Worm (Caenorhabditis elegans) whole organism, late embryonic: ENCODE results near the gene W04E12.4.

Source experiments
- C08G9.2 ChIP-seq: sonication (generic microtip); optimal IDR thresholded peaks from 2 replicates; lab custom pipeline; 2016; ENCODE audit warnings: mild to moderate bottlenecking, missing genetic modification characterization, moderate library complexity, missing compliant biosample characterization
- F13H6.1 ChIP-seq: sonication (generic microtip); optimal IDR thresholded peaks from 2 replicates; lab custom pipeline; 2016; ENCODE audit warnings: missing genetic modification characterization, missing compliant biosample characterization
- T23F11.4 ChIP-seq: fragments of 200-800 bp; sonication (Bioruptor generic); optimal IDR thresholded peaks from 2 replicates; lab custom pipeline; 2018; ENCODE audit warnings: mild to moderate bottlenecking, missing genetic modification characterization, missing compliant biosample characterization
- Y22D7AL.16 ChIP-seq: sonication (generic microtip); optimal IDR thresholded peaks from 2 replicates; lab custom pipeline; 2016; ENCODE audit warnings: missing genetic modification characterization, missing compliant biosample characterization
- ahr-1 ChIP-seq: sonication (generic microtip); optimal IDR thresholded peaks from 2 replicates; lab custom pipeline; 2016; ENCODE audit warnings: missing genetic modification characterization, missing compliant biosample characterization
- ama-1 ChIP-seq: fragments of 150-350 bp; optimal IDR thresholded peaks from 2 replicates; lab custom pipeline; 2014
- ceh-19 ChIP-seq: fragments of 200-800 bp; sonication (Bioruptor generic); optimal IDR thresholded peaks from 2 replicates; lab custom pipeline; 2018; ENCODE audit warnings: mild to moderate bottlenecking, missing genetic modification characterization, missing compliant biosample characterization
- ceh-2 ChIP-seq: sonication (generic microtip); optimal IDR thresholded peaks from 2 replicates; lab custom pipeline; 2016; ENCODE audit warnings: missing genotype, missing genetic modification characterization, missing compliant biosample characterization
- ceh-22 ChIP-seq: sonication (generic microtip); optimal IDR thresholded peaks from 2 replicates; lab custom pipeline; 2017; ENCODE audit warnings: missing biosample characterization, missing genetic modification characterization
- ceh-24 ChIP-seq: sonication (generic microtip); optimal IDR thresholded peaks from 2 replicates; lab custom pipeline; 2016; ENCODE audit warnings: mild to moderate bottlenecking, missing genetic modification characterization, missing compliant biosample characterization
- ceh-30 ChIP-seq: fragments of 150-350 bp; optimal IDR thresholded peaks from 2 replicates; lab custom pipeline; 2014; ENCODE audit warnings: missing biosample characterization, missing genetic modification characterization
- ceh-31 ChIP-seq: sonication (generic microtip); optimal IDR thresholded peaks from 2 replicates; lab custom pipeline; 2016; ENCODE audit warnings: missing genetic modification characterization, missing compliant biosample characterization
- ceh-34 ChIP-seq: sonication (generic microtip); optimal IDR thresholded peaks from 2 replicates; lab custom pipeline; 2016; ENCODE audit warnings: mild to moderate bottlenecking, missing genetic modification characterization, missing compliant biosample characterization
- ceh-45 ChIP-seq: fragments of 200-800 bp; sonication (Bioruptor generic); IDR thresholded peaks from 2 replicates; pipeline ENCODE4 v1.3.6; 2022; ENCODE audit warnings: missing genetic modification reagents, missing genetic modification characterization, missing compliant biosample characterization
- ceh-48 ChIP-seq: sonication (generic microtip); optimal IDR thresholded peaks from 2 replicates; lab custom pipeline; 2016; ENCODE audit warnings: missing genetic modification characterization, inconsistent platforms, missing compliant biosample characterization
- ceh-9 ChIP-seq: sonication (generic microtip); optimal IDR thresholded peaks from 2 replicates; lab custom pipeline; 2016; ENCODE audit warnings: mild to moderate bottlenecking, missing genetic modification characterization, inconsistent platforms, missing compliant biosample characterization
- che-1 ChIP-seq: sonication (generic microtip); optimal IDR thresholded peaks from 2 replicates; lab custom pipeline; 2016; ENCODE audit warnings: mild to moderate bottlenecking, missing genetic modification characterization, missing compliant biosample characterization
- elt-2 ChIP-seq: sonication (generic microtip); optimal IDR thresholded peaks from 2 replicates; lab custom pipeline; 2016; ENCODE audit warnings: missing genetic modification reagents, missing genetic modification characterization, missing compliant biosample characterization
- elt-4 ChIP-seq: sonication (generic microtip); optimal IDR thresholded peaks from 2 replicates; lab custom pipeline; 2016; ENCODE audit warnings: missing genetic modification characterization, missing compliant biosample characterization
- ets-4 ChIP-seq: sonication (generic microtip); optimal IDR thresholded peaks from 2 replicates; lab custom pipeline; 2016; ENCODE audit warnings: missing genetic modification characterization, missing compliant biosample characterization
- eyg-1 ChIP-seq: sonication (generic microtip); optimal IDR thresholded peaks from 2 replicates; lab custom pipeline; 2016; ENCODE audit warnings: missing genotype, missing genetic modification characterization, missing compliant biosample characterization
- fkh-10 ChIP-seq: fragments of 150-350 bp; optimal IDR thresholded peaks from 2 replicates; lab custom pipeline; 2014; ENCODE audit warnings: missing biosample characterization, missing genetic modification reagents, missing genetic modification characterization
- fkh-6 ChIP-seq: sonication (generic microtip); optimal IDR thresholded peaks from 2 replicates; lab custom pipeline; 2016; ENCODE audit warnings: missing genetic modification characterization, missing compliant biosample characterization
- hlh-15 ChIP-seq: sonication (generic microtip); optimal IDR thresholded peaks from 2 replicates; lab custom pipeline; 2016; ENCODE audit warnings: missing genetic modification characterization, missing compliant biosample characterization
- hlh-30 ChIP-seq: sonication (generic microtip); optimal IDR thresholded peaks from 2 replicates; lab custom pipeline; 2017; ENCODE audit warnings: antibody characterized with exemption, missing genetic modification characterization, missing compliant biosample characterization; ENCODE audit not compliant: insufficient read depth
- madf-2 ChIP-seq: sonication (generic microtip); optimal IDR thresholded peaks from 2 replicates; lab custom pipeline; 2017; ENCODE audit warnings: missing genetic modification characterization, missing compliant biosample characterization
- nhr-11 ChIP-seq: fragments of 150-350 bp; optimal IDR thresholded peaks from 2 replicates; lab custom pipeline; 2014; ENCODE audit warnings: missing biosample characterization, missing genetic modification characterization
- npax-4 ChIP-seq: sonication (generic microtip); optimal IDR thresholded peaks from 2 replicates; lab custom pipeline; 2016; ENCODE audit warnings: missing genetic modification characterization, missing compliant biosample characterization
- pag-3 ChIP-seq: sonication (generic microtip); optimal IDR thresholded peaks from 2 replicates; lab custom pipeline; 2016; ENCODE audit warnings: missing compliant biosample characterization, missing genetic modification characterization, borderline replicate concordance
- pat-9 ChIP-seq: fragments of 200-800 bp; sonication (Bioruptor generic); optimal IDR thresholded peaks from 2 replicates; lab custom pipeline; 2018; ENCODE audit warnings: mild to moderate bottlenecking, missing genetic modification characterization, moderate library complexity, missing compliant biosample characterization
- pha-2 ChIP-seq: sonication (generic microtip); optimal IDR thresholded peaks from 2 replicates; lab custom pipeline; 2017; ENCODE audit warnings: mild to moderate bottlenecking, missing genetic modification characterization, missing compliant biosample characterization
- pha-4 ChIP-seq: fragments of 150-350 bp; optimal IDR thresholded peaks from 2 replicates; lab custom pipeline; 2018; ENCODE audit warnings: missing biosample characterization, missing genetic modification reagents, missing genetic modification characterization
- pros-1 ChIP-seq: fragments of 150-350 bp; optimal IDR thresholded peaks from 2 replicates; lab custom pipeline; 2014; ENCODE audit warnings: missing biosample characterization, missing genetic modification reagents, missing genetic modification characterization
- ref-2 ChIP-seq: sonication (generic microtip); optimal IDR thresholded peaks from 2 replicates; lab custom pipeline; 2016; ENCODE audit warnings: missing genetic modification characterization, missing compliant biosample characterization
- rnt-1 ChIP-seq: sonication (generic microtip); optimal IDR thresholded peaks from 2 replicates; lab custom pipeline; 2016; ENCODE audit warnings: missing genetic modification characterization, missing compliant biosample characterization
- sdc-2 ChIP-seq: sonication (generic microtip); optimal IDR thresholded peaks from 2 replicates; lab custom pipeline; 2016; ENCODE audit warnings: missing genotype, missing genetic modification characterization, missing compliant biosample characterization
- tbx-2 ChIP-seq: sonication (generic microtip); optimal IDR thresholded peaks from 2 replicates; lab custom pipeline; 2016; ENCODE audit warnings: missing genetic modification characterization, missing compliant biosample characterization
- tbx-7 ChIP-seq: sonication (generic microtip); optimal IDR thresholded peaks from 2 replicates; lab custom pipeline; 2016; ENCODE audit warnings: missing genotype, missing genetic modification characterization, missing compliant biosample characterization
- ttx-3 ChIP-seq: sonication (generic microtip); optimal IDR thresholded peaks from 2 replicates; lab custom pipeline; 2016; ENCODE audit warnings: missing genetic modification reagents, missing genetic modification characterization, missing compliant biosample characterization
- unc-3 ChIP-seq, 2 experiments: fragments of 200-800 bp in 1 of 2; sonication (Bioruptor generic) in 1 of 2; sonication (generic microtip) in 1 of 2; conservative IDR thresholded peaks in 1 of 2; optimal IDR thresholded peaks in 1 of 2; 2 replicates each; pipeline versions ENCODE4 v1.3.6 to Lab custom; 2016 to 2022; ENCODE audit warnings: missing compliant biosample characterization in 2 of 2, missing genetic modification characterization in 2 of 2, missing genetic modification reagents in 1 of 2
- unc-55 ChIP-seq: sonication (generic microtip); optimal IDR thresholded peaks from 2 replicates; lab custom pipeline; 2017; ENCODE audit warnings: missing biosample characterization, missing genetic modification reagents, missing genetic modification characterization
- unc-86 ChIP-seq: sonication (generic microtip); optimal IDR thresholded peaks from 2 replicates; lab custom pipeline; 2016; ENCODE audit warnings: missing genetic modification characterization, missing compliant biosample characterization
- ztf-16 ChIP-seq: sonication (generic microtip); optimal IDR thresholded peaks from 2 replicates; lab custom pipeline; 2017; ENCODE audit warnings: missing genetic modification characterization, missing compliant biosample characterization

The W04E12.4 gene

ce11 chrV:19741034-19741433 lies 2.4 kb upstream of the W04E12.4 start, which contains the start of gene W04E12.2:
Gene W04E12.2 (minus strand): TSS chrV:19741134.
- TF ChIP-seq npax-4 (tag; lab: Kevin White, UChicago), result no peak
- no peak for TF ChIP-seq pha-2 (tag; lab: Kevin White, UChicago)
- no peak for TF ChIP-seq pros-1 (tag; lab: Kevin White, UChicago)
- no peak for TF ChIP-seq pag-3
- TF ChIP-seq ceh-34, result no peak
- no peak for TF ChIP-seq pha-4 (tag; lab: Kevin White, UChicago)
- TF ChIP-seq Y22D7AL.16 (tag; lab: Kevin White, UChicago), result no peak
- TF ChIP-seq ets-4 (tag; lab: Kevin White, UChicago), result no peak
- TF ChIP-seq ref-2, result no peak

- TF ChIP-seq sdc-2 (no peak), npax-4 (tag; lab: Kevin White, UChicago) (no peak), nhr-11 (tag; lab: Kevin White, UChicago) (no peak), ztf-16 (tag; lab: Kevin White, UChicago) (no peak), fkh-10 (GFP tag; lab: Kevin White, UChicago) (no peak), unc-86 (tag; lab: Kevin White, UChicago) (no peak), ceh-9 (tag; lab: Kevin White, UChicago) (no peak), ets-4 (tag; lab: Kevin White, UChicago) (no peak), elt-4 (tag; lab: Kevin White, UChicago) (no peak), hlh-30 (tag; lab: Kevin White, UChicago) (no peak), tbx-7 (tag; lab: Kevin White, UChicago) (no peak), ceh-2 (tag; lab: Kevin White, UChicago) (no peak), pat-9 (no peak), ceh-30 (tag; lab: Kevin White, UChicago) (no peak), T23F11.4 (GFP tag; lab: Kevin White, UChicago) (no peak), ref-2 (no peak), unc-3 (GFP tag; conservative IDR thresholded peaks at IDR 0.05; lab: Robert Waterston, UW) (no peak), unc-3 (tag; optimal IDR thresholded peaks at IDR 0.05; lab: Kevin White, UChicago) (no peak), ceh-45 (GFP tag; lab: Robert Waterston, UW) (no peak), fkh-6 (tag; lab: Kevin White, UChicago) (no peak)
Measured at ce11 chrV:19741651-19742050, 1.8 kb upstream of the W04E12.4 start, which contains the start of gene W04E12.3. Gene W04E12.3 (plus strand): TSS chrV:19741951.

- no peak for TF ChIP-seq ceh-22 (tag; lab: Kevin White, UChicago)
- TF ChIP-seq sdc-2, result no peak
- TF ChIP-seq fkh-10 (GFP tag; lab: Kevin White, UChicago), result no peak
- TF ChIP-seq unc-55 (GFP tag; lab: Kevin White, UChicago), result no peak
- no peak for TF ChIP-seq che-1
- TF ChIP-seq C08G9.2 (tag; lab: Kevin White, UChicago), result no peak
- TF ChIP-seq fkh-6 (tag; lab: Kevin White, UChicago), result no peak
- TF ChIP-seq F13H6.1 (tag; lab: Kevin White, UChicago), result no peak
- no peak for TF ChIP-seq ama-1
- TF ChIP-seq ttx-3 (tag; lab: Kevin White, UChicago), result no peak
- no peak for TF ChIP-seq unc-3 (GFP tag; conservative IDR thresholded peaks at IDR 0.05; lab: Robert Waterston, UW)
- no peak for TF ChIP-seq unc-3 (tag; optimal IDR thresholded peaks at IDR 0.05; lab: Kevin White, UChicago)
- no peak for TF ChIP-seq tbx-2 (tag; lab: Kevin White, UChicago)
- no peak for TF ChIP-seq ceh-48 (tag; lab: Kevin White, UChicago)
- TF ChIP-seq eyg-1, result no peak
- no peak for TF ChIP-seq ahr-1 (tag; lab: Kevin White, UChicago)
Measured at ce11 chrV:19743794-19744193, 389 bp downstream of the W04E12.4 start.

- TF ChIP-seq che-1 (no peak), rnt-1 (no peak), hlh-30 (tag; lab: Kevin White, UChicago) (no peak), npax-4 (tag; lab: Kevin White, UChicago) (no peak), ceh-9 (tag; lab: Kevin White, UChicago) (no peak), madf-2 (no peak), ceh-19 (no peak), T23F11.4 (GFP tag; lab: Kevin White, UChicago) (no peak), elt-2 (tag; lab: Kevin White, UChicago) (no peak), ceh-31 (tag; lab: Kevin White, UChicago) (no peak), ama-1 (no peak), ceh-24 (tag; lab: Kevin White, UChicago) (no peak), ceh-48 (tag; lab: Kevin White, UChicago) (no peak), hlh-15 (no peak), ahr-1 (tag; lab: Kevin White, UChicago) (no peak)
- TF ChIP-seq, all 69 proteins: peak for 0
Measured at ce11 chrV:19744210-19744609, 805 bp downstream of the W04E12.4 start.
